Worm (Caenorhabditis elegans) whole organism, early embryonic: ENCODE results near the gene nhr-22.

ENCODE experiments used
- B0310.2 ChIP-seq: sonication (generic microtip); optimal IDR thresholded peaks from 2 replicates; lab custom pipeline; 2016; ENCODE audit warnings: mild to moderate bottlenecking, missing genetic modification characterization, missing compliant biosample characterization
- F13C5.2 ChIP-seq: sonication (generic microtip); optimal IDR thresholded peaks from 2 replicates; lab custom pipeline; 2017; ENCODE audit warnings: mild to moderate bottlenecking, missing genetic modification characterization, inconsistent platforms, missing compliant biosample characterization
- aly-1 ChIP-seq: sonication (generic microtip); optimal IDR thresholded peaks from 2 replicates; lab custom pipeline; 2016; ENCODE audit warnings: missing genetic modification characterization, missing compliant biosample characterization
- ama-1 ChIP-seq: fragments of 150-350 bp; optimal IDR thresholded peaks from 2 replicates; lab custom pipeline; 2014
- ceh-13 ChIP-seq: fragments of 200-800 bp; sonication (Bioruptor generic); optimal IDR thresholded peaks from 2 replicates; lab custom pipeline; 2018; ENCODE audit warnings: mild to moderate bottlenecking, missing genetic modification characterization, missing compliant biosample characterization
- ceh-36 ChIP-seq: sonication (generic microtip); optimal IDR thresholded peaks from 2 replicates; lab custom pipeline; 2016; ENCODE audit warnings: missing genetic modification characterization, inconsistent platforms, missing compliant biosample characterization
- ets-7 ChIP-seq: sonication (generic microtip); optimal IDR thresholded peaks from 2 replicates; lab custom pipeline; 2016; ENCODE audit warnings: missing genotype, missing genetic modification characterization, missing compliant biosample characterization
- flt-1 ChIP-seq: fragments of 200-800 bp; sonication (Bioruptor generic); IDR thresholded peaks from 2 replicates; pipeline ENCODE4 v1.3.6; 2022; ENCODE audit warnings: missing genetic modification characterization, missing compliant biosample characterization
- hmbx-1 ChIP-seq: sonication (generic microtip); optimal IDR thresholded peaks from 2 replicates; lab custom pipeline; 2016; ENCODE audit warnings: mild to moderate bottlenecking, missing genetic modification characterization, missing compliant biosample characterization
- hmg-4 ChIP-seq: fragments of 200-800 bp; sonication (Bioruptor generic); optimal IDR thresholded peaks from 2 replicates; lab custom pipeline; 2018; ENCODE audit warnings: mild to moderate bottlenecking, missing genetic modification characterization, missing compliant biosample characterization
- hnd-1 ChIP-seq: sonication (generic microtip); optimal IDR thresholded peaks from 2 replicates; lab custom pipeline; 2016; ENCODE audit warnings: missing genetic modification characterization, missing compliant biosample characterization
- pes-1 ChIP-seq: fragments of 200-800 bp; sonication (Bioruptor generic); IDR thresholded peaks from 2 replicates; pipeline ENCODE4 v1.3.6; 2022; ENCODE audit warnings: missing genetic modification reagents, missing genetic modification characterization, missing compliant biosample characterization
- scrt-1 ChIP-seq: fragments of 200-800 bp; sonication (Bioruptor generic); IDR thresholded peaks from 2 replicates; pipeline ENCODE4 v1.3.6; 2022; ENCODE audit warnings: missing genetic modification characterization, missing compliant biosample characterization
- sea-1 ChIP-seq: fragments of 200-800 bp; sonication (Bioruptor generic); conservative IDR thresholded peaks from 2 replicates; pipeline ENCODE4 v1.3.6; 2022; ENCODE audit warnings: missing genetic modification characterization, missing compliant biosample characterization
- tbx-11 ChIP-seq: fragments of 200-800 bp; sonication (Bioruptor generic); IDR thresholded peaks from 2 replicates; pipeline ENCODE4 v1.3.6; 2022; ENCODE audit warnings: missing genetic modification characterization, missing compliant biosample characterization
- tbx-37 ChIP-seq: fragments of 200-800 bp; sonication (Bioruptor generic); conservative IDR thresholded peaks from 2 replicates; pipeline ENCODE4 v1.3.6; 2022; ENCODE audit warnings: missing genetic modification reagents, missing genetic modification characterization, missing compliant biosample characterization
- tra-4 ChIP-seq: sonication (generic microtip); optimal IDR thresholded peaks from 2 replicates; lab custom pipeline; 2017; ENCODE audit warnings: missing genetic modification characterization, missing compliant biosample characterization

Gene nhr-22

DNA sequence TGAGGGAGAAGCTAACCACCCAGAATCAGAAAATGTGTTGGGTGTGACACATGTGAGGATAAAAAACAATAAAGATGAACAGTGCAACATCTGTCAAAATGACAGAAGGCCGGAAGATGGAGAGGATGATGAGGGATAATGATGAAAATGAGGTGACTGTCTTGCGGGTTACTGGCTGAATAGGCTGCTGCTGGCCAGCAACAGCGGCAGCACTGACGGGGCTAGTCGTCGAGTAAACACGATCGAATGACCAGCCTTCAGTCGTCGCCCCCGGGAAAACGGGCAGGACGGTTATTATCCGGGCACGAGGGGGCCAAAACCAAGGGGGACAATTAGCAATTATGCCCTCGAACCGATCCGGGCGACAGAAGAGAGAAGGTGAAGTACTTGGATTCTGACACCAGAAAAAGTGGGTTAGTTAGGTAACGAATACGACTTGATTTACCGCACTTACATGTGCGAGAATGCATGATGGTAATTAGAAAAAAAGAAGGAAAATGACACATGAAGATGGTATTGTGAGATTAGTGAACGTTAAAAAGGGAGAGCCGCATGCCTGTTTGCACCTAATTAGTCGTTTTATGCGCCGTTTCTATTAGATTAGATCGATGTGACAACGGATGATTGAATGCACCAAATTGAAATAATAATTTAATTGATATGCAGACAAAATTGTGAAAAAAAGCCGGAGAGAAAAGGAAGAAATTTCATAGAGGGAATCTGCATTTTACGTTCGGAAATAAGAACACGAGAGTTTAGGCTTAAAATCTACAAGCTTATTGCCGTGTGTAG, 37.7 kb downstream of the nhr-22 start:
- TF ChIP-seq ama-1 (lab: Kevin White, UChicago) (no peak), hmbx-1 (no peak), tbx-11 (no peak), aly-1 (tag; lab: Kevin White, UChicago) (no peak), hmg-4 (GFP tag; lab: Kevin White, UChicago) (peak; percentile 61), flt-1 (GFP tag; lab: Robert Waterston, UW) (no peak), tra-4 (tag; lab: Kevin White, UChicago) (no peak), sea-1 (GFP tag; lab: Robert Waterston, UW) (no peak), ceh-13 (GFP tag; lab: Kevin White, UChicago) (no peak), B0310.2 (tag; lab: Kevin White, UChicago) (no peak), tbx-37 (GFP tag; lab: Robert Waterston, UW) (no peak), pes-1 (GFP tag; lab: Robert Waterston, UW) (no peak), ets-7 (tag; lab: Kevin White, UChicago) (peak; percentile 78), hnd-1 (no peak), ceh-36 (tag; lab: Kevin White, UChicago) (no peak), scrt-1 (GFP tag; lab: Robert Waterston, UW) (peak; percentile 25; the same call in 1 of the 2 replicates), F13C5.2 (no peak)

DNA sequence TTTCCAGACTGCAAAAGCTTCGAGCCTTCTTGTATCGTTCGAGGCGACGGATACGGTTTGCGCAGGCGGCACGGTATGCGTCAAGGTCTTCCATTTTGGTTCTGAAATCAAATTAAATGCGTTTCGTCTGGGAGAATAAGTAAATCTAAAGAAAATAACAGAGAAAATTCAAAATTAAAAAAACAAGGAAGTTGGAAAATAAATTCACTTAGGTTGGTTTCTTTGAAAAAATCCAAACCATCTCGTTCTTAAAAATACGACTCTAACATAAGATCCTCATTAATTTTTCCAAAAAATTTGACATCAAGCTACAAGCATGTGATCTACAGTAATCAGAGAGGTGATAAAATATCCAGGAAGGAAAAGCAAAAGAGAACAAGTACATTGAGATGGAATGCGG, 39.4 kb downstream of the nhr-22 start, which contains the start of gene T25D10.4:
T25D10.4 (minus strand) TSS at position 101 of the 400 bp plus-strand sequence.
- TF ChIP-seq sea-1 (GFP tag; lab: Robert Waterston, UW), result no peak
- TF ChIP-seq hmg-4 (GFP tag; lab: Kevin White, UChicago), result no peak
- no peak for TF ChIP-seq flt-1 (GFP tag; lab: Robert Waterston, UW)

DNA sequence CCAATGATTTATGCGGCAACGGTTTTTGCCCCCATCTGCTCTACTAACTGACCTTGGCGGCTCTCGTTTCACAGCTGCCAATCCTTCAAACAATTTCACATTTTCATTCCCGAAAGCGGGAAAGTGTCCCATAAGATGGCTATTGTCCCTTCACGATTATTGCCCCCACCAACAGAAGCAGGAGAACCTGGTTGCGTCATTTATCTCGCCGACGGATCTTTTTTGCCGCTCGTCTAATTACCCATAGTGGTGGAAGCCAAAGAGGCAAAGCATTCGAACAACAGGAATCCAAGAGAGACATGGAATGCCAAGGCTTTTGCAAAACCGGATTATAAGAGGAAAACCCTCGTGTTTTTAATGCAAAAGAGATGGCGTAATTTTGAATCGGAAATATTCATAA, 40.5 kb downstream of the nhr-22 start:
- TF ChIP-seq sea-1 (GFP tag; lab: Robert Waterston, UW) (no peak), tbx-11 (no peak), hmg-4 (GFP tag; lab: Kevin White, UChicago) (peak; percentile 54), ceh-36 (tag; lab: Kevin White, UChicago) (no peak), tra-4 (tag; lab: Kevin White, UChicago) (no peak), B0310.2 (tag; lab: Kevin White, UChicago) (no peak)

DNA sequence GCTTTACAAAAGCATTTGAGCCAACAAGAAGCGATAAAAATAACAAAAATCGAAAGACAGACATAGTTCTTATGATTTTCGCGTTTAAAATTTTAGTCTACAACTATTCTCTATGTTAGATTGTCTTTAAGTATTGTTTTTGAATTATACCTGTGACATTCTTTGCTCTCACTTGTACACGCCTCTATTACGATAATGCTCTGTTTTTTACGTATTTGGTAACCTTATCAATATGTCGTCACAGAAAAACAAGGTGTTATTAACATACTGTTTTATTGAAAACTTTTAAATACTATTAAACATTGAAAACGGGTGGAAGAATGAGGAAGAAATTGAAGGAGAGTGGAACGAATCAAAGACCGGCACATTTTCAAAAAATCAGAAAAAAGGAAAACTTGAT, 42.3 kb downstream of the nhr-22 start, which contains the start of gene spp-11:
spp-11 (minus strand) TSS at position 101 of the 400 bp plus-strand sequence.
- no peak for TF ChIP-seq tbx-11
- no peak for TF ChIP-seq hnd-1
- TF ChIP-seq tbx-37 (GFP tag; lab: Robert Waterston, UW), result no peak
- no peak for TF ChIP-seq ceh-36 (tag; lab: Kevin White, UChicago)
- no peak for TF ChIP-seq hmg-4 (GFP tag; lab: Kevin White, UChicago)
- no peak for TF ChIP-seq ama-1 (lab: Kevin White, UChicago)
- TF ChIP-seq sea-1 (GFP tag; lab: Robert Waterston, UW), result no peak
- no peak for TF ChIP-seq aly-1 (tag; lab: Kevin White, UChicago)
- TF ChIP-seq F13C5.2, result no peak
- TF ChIP-seq pes-1 (GFP tag; lab: Robert Waterston, UW), result no peak
- no peak for TF ChIP-seq ceh-13 (GFP tag; lab: Kevin White, UChicago)
- no peak for TF ChIP-seq flt-1 (GFP tag; lab: Robert Waterston, UW)
- TF ChIP-seq B0310.2 (tag; lab: Kevin White, UChicago), result no peak
- TF ChIP-seq ets-7 (tag; lab: Kevin White, UChicago), result no peak
- no peak for TF ChIP-seq hmbx-1
- TF ChIP-seq tra-4 (tag; lab: Kevin White, UChicago), result no peak
- TF ChIP-seq scrt-1 (GFP tag; lab: Robert Waterston, UW), result no peak

ce11 chrII:6403233-6403632, 46.4 kb downstream of the nhr-22 start, which contains the start of gene T25D10.1:
Gene T25D10.1 (plus strand): TSS chrII:6403401.
- TF ChIP-seq hnd-1, result no peak
- TF ChIP-seq ama-1 (lab: Kevin White, UChicago), result no peak
- TF ChIP-seq ceh-13 (GFP tag; lab: Kevin White, UChicago), result no peak
- no peak for TF ChIP-seq flt-1 (GFP tag; lab: Robert Waterston, UW)
- no peak for TF ChIP-seq scrt-1 (GFP tag; lab: Robert Waterston, UW)
- TF ChIP-seq aly-1 (tag; lab: Kevin White, UChicago), result no peak
- TF ChIP-seq F13C5.2, result no peak
- TF ChIP-seq ets-7 (tag; lab: Kevin White, UChicago), result no peak
- no peak for TF ChIP-seq tbx-37 (GFP tag; lab: Robert Waterston, UW)
- TF ChIP-seq tra-4 (tag; lab: Kevin White, UChicago), result no peak
- no peak for TF ChIP-seq pes-1 (GFP tag; lab: Robert Waterston, UW)
- no peak for TF ChIP-seq tbx-11
- TF ChIP-seq B0310.2 (tag; lab: Kevin White, UChicago), result no peak
- TF ChIP-seq hmbx-1, result no peak
- no peak for TF ChIP-seq hmg-4 (GFP tag; lab: Kevin White, UChicago)
- no peak for TF ChIP-seq sea-1 (GFP tag; lab: Robert Waterston, UW)

ce11 chrII:6401649-6402048, 47.9 kb downstream of the nhr-22 start, which contains the start of gene btb-2:
Gene btb-2 (plus strand): TSS chrII:6401949.
- TF ChIP-seq B0310.2 (tag; lab: Kevin White, UChicago) (no peak), flt-1 (GFP tag; lab: Robert Waterston, UW) (no peak), sea-1 (GFP tag; lab: Robert Waterston, UW) (no peak), hnd-1 (no peak), hmbx-1 (no peak)

DNA sequence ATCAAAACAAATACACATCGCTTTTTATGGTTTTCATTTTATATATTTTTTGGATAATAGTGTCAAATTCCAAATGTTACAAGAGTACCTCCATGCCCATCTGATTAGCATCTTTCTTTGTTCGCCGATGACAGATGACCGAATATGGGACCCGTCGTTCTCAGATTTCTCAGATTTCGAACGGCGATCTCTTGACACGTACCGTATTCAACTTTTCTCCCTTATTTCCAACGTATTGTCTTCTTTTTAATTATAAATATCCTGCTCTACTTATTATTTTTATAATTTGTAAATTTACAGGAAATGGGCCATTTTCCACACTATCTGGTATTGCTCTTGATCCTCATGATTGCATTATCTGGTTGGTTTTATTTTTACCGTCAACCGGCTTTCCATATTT, 51.2 kb downstream of the nhr-22 start, which contains the start of gene zig-10:
zig-10 (plus strand) TSS at position 301 of the 400 bp plus-strand sequence.
- no peak for TF ChIP-seq F13C5.2
